Worm (Caenorhabditis elegans) whole organism, early embryonic: ENCODE measurements around the gene K08C7.4.

Experiments used
- aly-1 ChIP-seq: sonication (generic microtip); optimal IDR thresholded peaks from 2 replicates; lab custom pipeline; 2016; ENCODE audit warnings: missing genetic modification characterization, missing compliant biosample characterization
- ama-1 ChIP-seq: fragments of 150-350 bp; optimal IDR thresholded peaks from 2 replicates; lab custom pipeline; 2014
- ceh-13 ChIP-seq: fragments of 200-800 bp; sonication (Bioruptor generic); optimal IDR thresholded peaks from 2 replicates; lab custom pipeline; 2018; ENCODE audit warnings: mild to moderate bottlenecking, missing genetic modification characterization, missing compliant biosample characterization
- ets-7 ChIP-seq: sonication (generic microtip); optimal IDR thresholded peaks from 2 replicates; lab custom pipeline; 2016; ENCODE audit warnings: missing genotype, missing genetic modification characterization, missing compliant biosample characterization
- hmbx-1 ChIP-seq: sonication (generic microtip); optimal IDR thresholded peaks from 2 replicates; lab custom pipeline; 2016; ENCODE audit warnings: mild to moderate bottlenecking, missing genetic modification characterization, missing compliant biosample characterization
- pes-1 ChIP-seq: fragments of 200-800 bp; sonication (Bioruptor generic); IDR thresholded peaks from 2 replicates; pipeline ENCODE4 v1.3.6; 2022; ENCODE audit warnings: missing genetic modification reagents, missing genetic modification characterization, missing compliant biosample characterization
- scrt-1 ChIP-seq: fragments of 200-800 bp; sonication (Bioruptor generic); IDR thresholded peaks from 2 replicates; pipeline ENCODE4 v1.3.6; 2022; ENCODE audit warnings: missing genetic modification characterization, missing compliant biosample characterization
- tbx-11 ChIP-seq: fragments of 200-800 bp; sonication (Bioruptor generic); IDR thresholded peaks from 2 replicates; pipeline ENCODE4 v1.3.6; 2022; ENCODE audit warnings: missing genetic modification characterization, missing compliant biosample characterization
- tra-4 ChIP-seq: sonication (generic microtip); optimal IDR thresholded peaks from 2 replicates; lab custom pipeline; 2017; ENCODE audit warnings: missing genetic modification characterization, missing compliant biosample characterization

ce11 chrIV:10716348-10716747 lies 36.1 kb upstream of the K08C7.4 start, which contains the start of gene ncx-3:
- TF ChIP-seq scrt-1 (GFP tag; lab: Robert Waterston, UW) (no peak), hmbx-1 (tag; lab: Kevin White, UChicago) (no peak), ama-1 (lab: Kevin White, UChicago) (no peak), tbx-11 (GFP tag; lab: Robert Waterston, UW) (no peak), tra-4 (tag; lab: Kevin White, UChicago) (no peak), aly-1 (no peak), pes-1 (GFP tag; lab: Robert Waterston, UW) (no peak), ets-7 (no peak), ceh-13 (GFP tag; lab: Kevin White, UChicago) (no peak)
